Worm (Caenorhabditis elegans) whole organism, early embryonic: Measurements from ENCODE around the gene grk-2.

Experiments used
- ama-1 ChIP-seq: fragments of 150-350 bp; optimal IDR thresholded peaks from 2 replicates; lab custom pipeline; 2014
- flt-1 ChIP-seq: fragments of 200-800 bp; sonication (Bioruptor generic); IDR thresholded peaks from 2 replicates; pipeline ENCODE4 v1.3.6; 2022; ENCODE audit warnings: missing genetic modification characterization, missing compliant biosample characterization

- no peak for TF ChIP-seq flt-1 (GFP tag; lab: Robert Waterston, UW)
- TF ChIP-seq ama-1, result no peak
These were observed 29.5 kb upstream of the grk-2 start, which contains the start of gene orai-1 for ce11 chrIII:646454-646853.
